Worm (Caenorhabditis elegans): ENCODE results near the gene C01G10.7.

Gene C01G10.7

ce11 chrV:15059534-15059933, 26.0 kb upstream of the C01G10.7 start, which contains the start of the genes mcm-3 and C25D7.15:
TSS of gene mcm-3 (minus strand) at chrV:15059599.
TSS of gene C25D7.15 (plus strand) at chrV:15059808.
- no peak for TF ChIP-seq tbx-2 (tag; optimal IDR thresholded peaks at IDR 0.05)
- no peak for TF ChIP-seq nhr-237 (tag; optimal IDR thresholded peaks at IDR 0.05)
- no peak for TF ChIP-seq egl-5 (tag; optimal IDR thresholded peaks at IDR 0.05)
- no peak for TF ChIP-seq unc-39 (tag; optimal IDR thresholded peaks at IDR 0.05)
- peak; percentile 66 for TF ChIP-seq pha-4 (tag; optimal IDR thresholded peaks at IDR 0.05)
- TF ChIP-seq lsy-12 (tag; optimal IDR thresholded peaks at IDR 0.05), result no peak
- TF ChIP-seq nhr-23 (tag; optimal IDR thresholded peaks at IDR 0.05), result peak; percentile 41
- no peak for TF ChIP-seq ceh-16 (tag; optimal IDR thresholded peaks at IDR 0.05)
- TF ChIP-seq elt-2 (tag; optimal IDR thresholded peaks at IDR 0.05), result peak; percentile 3
- no peak for TF ChIP-seq ztf-11 (tag; optimal IDR thresholded peaks at IDR 0.05)
- no peak for TF ChIP-seq nhr-43 (tag; optimal IDR thresholded peaks at IDR 0.05; ENCODE audit: poor library complexity, severe bottlenecking)
- peak; percentile 28 for TF ChIP-seq nhr-25 (tag; optimal IDR thresholded peaks at IDR 0.05)
- TF ChIP-seq nhr-28 (tag; optimal IDR thresholded peaks at IDR 0.05), result no peak
- TF ChIP-seq R02D3.7 (tag; optimal IDR thresholded peaks at IDR 0.05), result no peak
- TF ChIP-seq egl-27 (tag; optimal IDR thresholded peaks at IDR 0.05), result no peak
- TF ChIP-seq fkh-2 (tag; optimal IDR thresholded peaks at IDR 0.05), result no peak
- no peak for TF ChIP-seq lin-39 (tag; optimal IDR thresholded peaks at IDR 0.05)
- no peak for TF ChIP-seq snpc-4 (tag; optimal IDR thresholded peaks at IDR 0.05)
- TF ChIP-seq nfya-1 (tag; optimal IDR thresholded peaks at IDR 0.05; ENCODE audit: insufficient read depth), result no peak
- TF ChIP-seq skn-1 (tag; optimal IDR thresholded peaks at IDR 0.05), result no peak
- no peak for TF ChIP-seq nhr-11 (tag; optimal IDR thresholded peaks at IDR 0.05)
- peak; percentile 28 for TF ChIP-seq lin-15B (tag; optimal IDR thresholded peaks at IDR 0.05)
- TF ChIP-seq elt-3 (tag; optimal IDR thresholded peaks at IDR 0.05), result no peak
- TF ChIP-seq hmg-11 (tag; optimal IDR thresholded peaks at IDR 0.05), result no peak
- TF ChIP-seq nhr-12 (tag; optimal IDR thresholded peaks at IDR 0.05), result no peak
- TF ChIP-seq ceh-82 (tag; optimal IDR thresholded peaks at IDR 0.05), result no peak
- TF ChIP-seq ZK546.5 (tag; optimal IDR thresholded peaks at IDR 0.05), result no peak
- no peak for TF ChIP-seq ceh-28 (tag; optimal IDR thresholded peaks at IDR 0.05)
- no peak for TF ChIP-seq zag-1 (tag; optimal IDR thresholded peaks at IDR 0.05)
- no peak for TF ChIP-seq sea-2 (GFP tag; optimal IDR thresholded peaks at IDR 0.05)

DNA sequence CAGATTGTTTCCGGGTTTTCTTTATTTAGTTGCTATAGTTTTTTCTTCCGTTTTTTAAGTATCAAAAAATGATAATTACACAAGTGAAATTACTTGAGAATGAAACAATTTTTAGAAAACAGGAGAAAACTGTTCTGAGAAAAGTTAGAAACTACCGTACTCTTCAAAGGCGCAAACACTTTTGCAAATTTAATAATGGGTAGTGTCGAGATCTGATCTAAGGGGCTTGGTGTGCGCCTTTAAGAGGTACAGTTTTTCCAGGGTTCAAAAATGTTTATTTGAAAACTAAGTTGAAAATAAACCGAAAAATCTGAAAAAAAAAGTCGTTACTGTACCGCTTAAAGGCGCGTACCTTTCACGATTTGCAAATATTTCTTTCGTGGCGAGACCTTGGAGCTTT, 25.0 kb upstream of the C01G10.7 start:
- TF ChIP-seq eor-1 (tag; optimal IDR thresholded peaks at IDR 0.05) (no peak), nhr-11 (tag; optimal IDR thresholded peaks at IDR 0.05) (no peak), R02D3.7 (tag; optimal IDR thresholded peaks at IDR 0.05) (no peak), ztf-11 (tag; optimal IDR thresholded peaks at IDR 0.05) (no peak), skn-1 (tag; optimal IDR thresholded peaks at IDR 0.05) (no peak), ceh-16 (tag; optimal IDR thresholded peaks at IDR 0.05) (no peak), elt-3 (tag; optimal IDR thresholded peaks at IDR 0.05) (no peak), nhr-23 (tag; optimal IDR thresholded peaks at IDR 0.05) (no peak), nhr-43 (tag; optimal IDR thresholded peaks at IDR 0.05; ENCODE audit: poor library complexity, severe bottlenecking) (no peak), snpc-4 (tag; optimal IDR thresholded peaks at IDR 0.05) (no peak), nhr-77 (tag; optimal IDR thresholded peaks at IDR 0.05) (no peak), zag-1 (tag; optimal IDR thresholded peaks at IDR 0.05) (no peak), sea-2 (GFP tag; optimal IDR thresholded peaks at IDR 0.05) (no peak), egl-5 (tag; optimal IDR thresholded peaks at IDR 0.05) (no peak)

- no peak for TF ChIP-seq mml-1 (tag; optimal IDR thresholded peaks at IDR 0.05)
- no peak for TF ChIP-seq nhr-11 (tag; optimal IDR thresholded peaks at IDR 0.05)
- no peak for TF ChIP-seq ZK546.5 (tag; optimal IDR thresholded peaks at IDR 0.05)
- TF ChIP-seq fos-1 (tag; optimal IDR thresholded peaks at IDR 0.05), result no peak
- no peak for TF ChIP-seq nhr-23 (tag; optimal IDR thresholded peaks at IDR 0.05)
- TF ChIP-seq lin-15B (tag; optimal IDR thresholded peaks at IDR 0.05), result no peak
- no peak for TF ChIP-seq pqm-1 (tag; optimal IDR thresholded peaks at IDR 0.05)
- no peak for TF ChIP-seq mdl-1 (tag; optimal IDR thresholded peaks at IDR 0.05)
- TF ChIP-seq fkh-10 (GFP tag; optimal IDR thresholded peaks at IDR 0.05), result no peak
- TF ChIP-seq lin-39 (tag; optimal IDR thresholded peaks at IDR 0.05), result no peak
- no peak for TF ChIP-seq elt-3 (tag; optimal IDR thresholded peaks at IDR 0.05)
- TF ChIP-seq ceh-9 (tag; optimal IDR thresholded peaks at IDR 0.05), result no peak
- no peak for TF ChIP-seq nhr-237 (tag; optimal IDR thresholded peaks at IDR 0.05)
- no peak for TF ChIP-seq egl-27 (tag; optimal IDR thresholded peaks at IDR 0.05)
- TF ChIP-seq unc-39 (tag; optimal IDR thresholded peaks at IDR 0.05), result no peak
- TF ChIP-seq tbx-2 (tag; optimal IDR thresholded peaks at IDR 0.05), result no peak
- TF ChIP-seq elt-2 (tag; optimal IDR thresholded peaks at IDR 0.05), result no peak
- no peak for TF ChIP-seq pha-4 (tag; optimal IDR thresholded peaks at IDR 0.05)
- TF ChIP-seq fkh-2 (tag; optimal IDR thresholded peaks at IDR 0.05), result no peak
Measured at ce11 chrV:15063987-15064386, 21.6 kb upstream of the C01G10.7 start, which contains the start of gene rap-2. TSS of gene rap-2 (minus strand) at chrV:15064087.
